Worm (Caenorhabditis elegans) whole organism, young adult: ENCODE data around the gene twk-42.

ENCODE experiments used
- C06A6.2 ChIP-seq: fragments of 200-800 bp; sonication (Bioruptor generic); conservative IDR thresholded peaks from 2 replicates; pipeline ENCODE4 v1.3.6; 2022; ENCODE audit warnings: missing genetic modification characterization, missing compliant biosample characterization
- D2030.7 ChIP-seq: fragments of 200-800 bp; sonication (Bioruptor generic); IDR thresholded peaks from 2 replicates; pipeline ENCODE4 v1.3.6; 2022; ENCODE audit warnings: missing genetic modification reagents, missing genetic modification characterization, missing compliant biosample characterization
- F10E7.11 ChIP-seq: sonication (generic microtip); optimal IDR thresholded peaks from 2 replicates; lab custom pipeline; 2017; ENCODE audit warnings: mild to moderate bottlenecking, missing genetic modification characterization, moderate library complexity, missing compliant biosample characterization
- K11D2.4 ChIP-seq: fragments of 200-800 bp; sonication (Bioruptor generic); IDR thresholded peaks from 2 replicates; pipeline ENCODE4 v1.3.6; 2022; ENCODE audit warnings: missing genetic modification reagents, missing genetic modification characterization, missing compliant biosample characterization
- Y56A3A.18 ChIP-seq: fragments of 200-800 bp; sonication (Bioruptor generic); IDR thresholded peaks from 2 replicates; pipeline ENCODE4 v1.3.6; 2022; ENCODE audit warnings: missing genetic modification reagents, missing genetic modification characterization, missing compliant biosample characterization
- Y67H2A.10 ChIP-seq: fragments of 200-800 bp; sonication (Bioruptor generic); conservative IDR thresholded peaks from 2 replicates; pipeline ENCODE4 v1.3.6; 2022; ENCODE audit warnings: missing genetic modification reagents, missing genetic modification characterization, missing compliant biosample characterization
- akir-1 ChIP-seq: fragments of 200-800 bp; sonication (Bioruptor generic); optimal IDR thresholded peaks from 2 replicates; lab custom pipeline; 2018; ENCODE audit warnings: mild to moderate bottlenecking, missing genetic modification characterization, moderate library complexity, missing compliant biosample characterization
- atf-7 ChIP-seq: sonication (generic microtip); optimal IDR thresholded peaks from 2 replicates; lab custom pipeline; 2017; ENCODE audit warnings: mild to moderate bottlenecking, missing genetic modification characterization, missing compliant biosample characterization
- attf-5 ChIP-seq: fragments of 200-800 bp; sonication (Bioruptor generic); optimal IDR thresholded peaks from 2 replicates; lab custom pipeline; 2018; ENCODE audit warnings: mild to moderate bottlenecking, missing genetic modification characterization, missing compliant biosample characterization
- ceh-58 ChIP-seq: fragments of 200-800 bp; sonication (Bioruptor generic); IDR thresholded peaks from 2 replicates; pipeline ENCODE4 v1.3.6; 2022; ENCODE audit warnings: missing genetic modification characterization, missing compliant biosample characterization
- ceh-79 ChIP-seq: sonication (generic microtip); optimal IDR thresholded peaks from 2 replicates; lab custom pipeline; 2017; ENCODE audit warnings: mild to moderate bottlenecking, missing genetic modification characterization, missing compliant biosample characterization
- ceh-91 ChIP-seq: fragments of 200-800 bp; sonication (Bioruptor generic); IDR thresholded peaks from 2 replicates; pipeline ENCODE4 v1.3.6; 2022; ENCODE audit warnings: missing genetic modification reagents, missing genetic modification characterization, missing compliant biosample characterization
- chd-7 ChIP-seq: sonication (generic microtip); optimal IDR thresholded peaks from 2 replicates; lab custom pipeline; 2016; ENCODE audit warnings: mild to moderate bottlenecking, missing genetic modification characterization, moderate library complexity, missing compliant biosample characterization
- egrh-3 ChIP-seq: fragments of 200-800 bp; sonication (Bioruptor generic); IDR thresholded peaks from 2 replicates; pipeline ENCODE4 v1.3.6; 2022; ENCODE audit warnings: missing genetic modification reagents, missing genetic modification characterization, missing compliant biosample characterization
- hlh-12 ChIP-seq: sonication (generic microtip); optimal IDR thresholded peaks from 2 replicates; lab custom pipeline; 2016; ENCODE audit warnings: missing genetic modification characterization, missing compliant biosample characterization
- hsf-1 ChIP-seq: fragments of 200-800 bp; sonication (Bioruptor generic); IDR thresholded peaks from 2 replicates; pipeline ENCODE4 v1.3.6; 2022; ENCODE audit warnings: missing genetic modification reagents, missing genetic modification characterization, missing compliant biosample characterization
- let-607 ChIP-seq, 2 experiments: fragments of 200-800 bp in 1 of 2; sonication (Bioruptor generic) in 1 of 2; sonication (generic microtip) in 1 of 2; optimal IDR thresholded peaks; 2 replicates each; lab custom pipeline; 2016 to 2018; ENCODE audit warnings: mild to moderate bottlenecking in 2 of 2, missing compliant biosample characterization in 2 of 2, missing genetic modification characterization in 2 of 2, moderate library complexity in 2 of 2, missing genotype in 1 of 2
- lin-26 ChIP-seq: fragments of 200-800 bp; sonication (Bioruptor generic); IDR thresholded peaks from 2 replicates; pipeline ENCODE4 v1.3.6; 2022; ENCODE audit warnings: missing genetic modification reagents, missing genetic modification characterization, missing compliant biosample characterization
- lin-35 ChIP-seq, 3 experiments: fragments of 150-350 bp in 2 of 3; sonication (generic microtip) in 1 of 3; optimal IDR thresholded peaks; 2 replicates each; lab custom pipeline; 2014 to 2018; ENCODE audit warnings: missing biosample characterization in 3 of 3, missing genetic modification characterization in 3 of 3, missing genetic modification reagents in 3 of 3
- lsl-1 ChIP-seq: fragments of 200-800 bp; sonication (Bioruptor generic); optimal IDR thresholded peaks from 2 replicates; lab custom pipeline; 2018; ENCODE audit warnings: mild to moderate bottlenecking, missing genetic modification characterization, moderate library complexity, missing compliant biosample characterization
- madf-8 ChIP-seq: fragments of 200-800 bp; sonication (Bioruptor generic); conservative IDR thresholded peaks from 2 replicates; pipeline ENCODE4 v1.3.6; 2022; ENCODE audit warnings: missing genetic modification reagents, missing genetic modification characterization, missing compliant biosample characterization
- mes-4 ChIP-seq: sonication (generic microtip); optimal IDR thresholded peaks from 2 replicates; lab custom pipeline; 2016; ENCODE audit warnings: missing genotype, missing genetic modification characterization, missing compliant biosample characterization
- nfya-1 ChIP-seq: sonication (generic microtip); optimal IDR thresholded peaks from 2 replicates; lab custom pipeline; 2017; ENCODE audit warnings: antibody characterized with exemption, missing compliant biosample characterization, missing genetic modification characterization, borderline replicate concordance; ENCODE audit not compliant: insufficient read depth
- nhr-80 ChIP-seq: sonication (generic microtip); optimal IDR thresholded peaks from 2 replicates; lab custom pipeline; 2016; ENCODE audit warnings: missing genetic modification characterization, missing compliant biosample characterization
- pha-4 ChIP-seq: fragments of 150-350 bp; sonication (generic microtip); optimal IDR thresholded peaks from 2 replicates; lab custom pipeline; 2014; ENCODE audit warnings: missing biosample characterization, missing genetic modification reagents, missing genetic modification characterization
- sdz-38 ChIP-seq: sonication (generic microtip); optimal IDR thresholded peaks from 2 replicates; lab custom pipeline; 2016; ENCODE audit warnings: missing genotype, missing genetic modification characterization, missing compliant biosample characterization
- snpc-1.1 ChIP-seq: sonication (generic microtip); optimal IDR thresholded peaks from 2 replicates; lab custom pipeline; 2017; ENCODE audit warnings: missing genetic modification characterization, mild to moderate bottlenecking, missing compliant biosample characterization, antibody characterized with exemption, moderate library complexity, missing genotype, missing genetic modification reagents; ENCODE audit not compliant: insufficient read depth
- tlf-1 ChIP-seq: fragments of 200-800 bp; sonication (Bioruptor generic); optimal IDR thresholded peaks from 2 replicates; lab custom pipeline; 2018; ENCODE audit warnings: mild to moderate bottlenecking, missing genetic modification characterization, missing compliant biosample characterization
- unc-62 ChIP-seq: fragments of 150-350 bp; optimal IDR thresholded peaks from 2 replicates; lab custom pipeline; 2014; ENCODE audit warnings: missing biosample characterization, missing genetic modification reagents, missing genetic modification characterization
- xnd-1 ChIP-seq: sonication (generic microtip); optimal IDR thresholded peaks from 2 replicates; lab custom pipeline; 2016; ENCODE audit warnings: missing genotype, missing genetic modification reagents, missing genetic modification characterization, missing compliant biosample characterization
- zfh-2 ChIP-seq: fragments of 200-800 bp; sonication (Bioruptor generic); conservative IDR thresholded peaks from 2 replicates; pipeline ENCODE4 v1.3.6; 2022; ENCODE audit warnings: missing genetic modification reagents, missing genetic modification characterization, missing compliant biosample characterization
- zim-3 ChIP-seq: sonication (generic microtip); optimal IDR thresholded peaks from 2 replicates; lab custom pipeline; 2017; ENCODE audit warnings: mild to moderate bottlenecking, missing genetic modification characterization, moderate library complexity, missing compliant biosample characterization
- ztf-18 ChIP-seq: sonication (generic microtip); optimal IDR thresholded peaks from 2 replicates; lab custom pipeline; 2016; ENCODE audit warnings: missing genotype, mild to moderate bottlenecking, missing genetic modification characterization, missing compliant biosample characterization
- ztf-22 ChIP-seq: fragments of 200-800 bp; sonication (Bioruptor generic); optimal IDR thresholded peaks from 2 replicates; lab custom pipeline; 2018; ENCODE audit warnings: mild to moderate bottlenecking, missing genetic modification characterization, moderate library complexity, missing compliant biosample characterization
- ztf-25 ChIP-seq: fragments of 200-800 bp; sonication (Bioruptor generic); IDR thresholded peaks from 2 replicates; pipeline ENCODE4 v1.3.6; 2022; ENCODE audit warnings: missing genetic modification reagents, missing genetic modification characterization, missing compliant biosample characterization
- ztf-26 ChIP-seq: sonication (generic microtip); optimal IDR thresholded peaks from 2 replicates; lab custom pipeline; 2017; ENCODE audit warnings: missing genetic modification characterization, missing compliant biosample characterization
- ztf-28 ChIP-seq: fragments of 200-800 bp; sonication (Bioruptor generic); IDR thresholded peaks from 2 replicates; pipeline ENCODE4 v1.3.6; 2022; ENCODE audit warnings: missing genetic modification reagents, missing genetic modification characterization, missing compliant biosample characterization

The twk-42 gene

ce11 chrV:17749181-17749580 lies 16.8 kb upstream of the twk-42 start, which contains the start of gene R12G8.1:
Gene R12G8.1 (minus strand): TSS chrV:17749243.
- 0 out of 2 replicates have a peak, but pooled peaks have one; percentile 19 for TF ChIP-seq K11D2.4 (GFP tag; lab: Robert Waterston, UW)
- TF ChIP-seq snpc-1.1 (tag; lab: Kevin White, UChicago) = no peak
- TF ChIP-seq ceh-91 (GFP tag; lab: Robert Waterston, UW) = no peak
- no peak for TF ChIP-seq xnd-1 (tag; lab: Kevin White, UChicago)
- TF ChIP-seq D2030.7 (GFP tag; lab: Robert Waterston, UW) = no peak
- peak; percentile 76 for TF ChIP-seq zfh-2 (GFP tag; lab: Robert Waterston, UW)
- no peak for TF ChIP-seq ztf-25 (GFP tag; lab: Robert Waterston, UW)
- no peak for TF ChIP-seq ceh-79 (tag; lab: Kevin White, UChicago)
- TF ChIP-seq let-607 (tag; optimal IDR thresholded peaks at IDR 0.05; lab: Kevin White, UChicago) = no peak

- TF ChIP-seq pha-4 (tag; lab: Kevin White, UChicago) (no peak), nfya-1 (no peak), Y67H2A.10 (GFP tag; lab: Robert Waterston, UW) (no peak), xnd-1 (tag; lab: Kevin White, UChicago) (no peak)
These were observed 14.5 kb upstream of the twk-42 start, which contains the start of gene twk-36 for ce11 chrV:17746959-17747358. Gene twk-36 (minus strand): TSS chrV:17747059.

ce11 chrV:17743802-17744201 lies 11.4 kb upstream of the twk-42 start:
- no peak for TF ChIP-seq nhr-80 (tag; lab: Kevin White, UChicago)
- TF ChIP-seq lin-35 (GFP tag; optimal IDR thresholded peaks at IDR 0.05; lab: Kevin White, UChicago) = no peak
- no peak for TF ChIP-seq atf-7 (tag; lab: Kevin White, UChicago)
- no peak for TF ChIP-seq zim-3 (tag; lab: Kevin White, UChicago)
- TF ChIP-seq unc-62 (GFP tag; lab: Kevin White, UChicago) = no peak
- TF ChIP-seq nfya-1 = no peak
- no peak for TF ChIP-seq akir-1 (GFP tag; lab: Kevin White, UChicago)
- TF ChIP-seq C06A6.2 (GFP tag; lab: Robert Waterston, UW) = no peak
- TF ChIP-seq attf-5 (GFP tag; lab: Kevin White, UChicago) = no peak
- TF ChIP-seq chd-7 (tag; lab: Kevin White, UChicago) = no peak

- TF ChIP-seq ceh-58 (GFP tag; lab: Robert Waterston, UW) = no peak
- no peak for TF ChIP-seq hlh-12 (tag; lab: Kevin White, UChicago)
- TF ChIP-seq ztf-18 (tag; lab: Kevin White, UChicago) = no peak
- TF ChIP-seq lin-26 (GFP tag; lab: Robert Waterston, UW) = no peak
- TF ChIP-seq madf-8 (GFP tag; lab: Robert Waterston, UW) = no peak
- no peak for TF ChIP-seq Y56A3A.18 (GFP tag; lab: Robert Waterston, UW)
- TF ChIP-seq zfh-2 (GFP tag; lab: Robert Waterston, UW) = no peak
- no peak for TF ChIP-seq ztf-28 (GFP tag; lab: Robert Waterston, UW)
- no peak for TF ChIP-seq mes-4
- TF ChIP-seq hsf-1 (GFP tag; lab: Robert Waterston, UW) = no peak
- no peak for TF ChIP-seq lsl-1
- TF ChIP-seq egrh-3 (GFP tag; lab: Robert Waterston, UW) = no peak
- TF ChIP-seq tlf-1 (GFP tag; lab: Kevin White, UChicago) = no peak
- TF ChIP-seq ztf-26 = no peak
- TF ChIP-seq F10E7.11 (tag; lab: Kevin White, UChicago) = no peak
- TF ChIP-seq ztf-22 (GFP tag; lab: Kevin White, UChicago) = no peak
- no peak for TF ChIP-seq sdz-38 (tag; lab: Kevin White, UChicago)
These were observed 7.4 kb upstream of the twk-42 start, which contains the start of gene cutl-4 for ce11 chrV:17739801-17740200. Gene cutl-4 (minus strand): TSS chrV:17739901.
